Worm (Caenorhabditis elegans): Measurements from ENCODE around the gene K07H8.7.

Gene K07H8.7

ce11 chrIV:8260848-8261638, 1.2 kb upstream of the K07H8.7 start, which contains the start of gene vit-6 (continued):
- TF ChIP-seq nhr-120 (GFP tag; IDR thresholded peaks at IDR 0.05) (no peak), mxl-1 (tag; optimal IDR thresholded peaks at IDR 0.05) (no peak), F39B2.1 (GFP tag; IDR thresholded peaks at IDR 0.05) (no peak), madf-8 (GFP tag; conservative IDR thresholded peaks at IDR 0.05) (no peak), fkh-3 (tag; optimal IDR thresholded peaks at IDR 0.05) (peak; percentile 24), ztf-28 (GFP tag; IDR thresholded peaks at IDR 0.05) (no peak), mes-4 (tag; optimal IDR thresholded peaks at IDR 0.05) (no peak), K11D2.4 (GFP tag; IDR thresholded peaks at IDR 0.05) (no peak), unc-62 (GFP tag; optimal IDR thresholded peaks at IDR 0.05) (peak; percentile 91), hsf-1 (GFP tag; IDR thresholded peaks at IDR 0.05) (no peak), lsy-27 (tag; optimal IDR thresholded peaks at IDR 0.05; ENCODE audit: borderline replicate concordance, insufficient read depth) (no peak), nhr-80 (tag; optimal IDR thresholded peaks at IDR 0.05) (peak; percentile 82), lsl-1 (GFP tag; optimal IDR thresholded peaks at IDR 0.05) (no peak), hmg-1.2 (GFP tag; IDR thresholded peaks at IDR 0.05) (peak; percentile 37; the same call in 1 of the 2 replicates), Y56A3A.18 (GFP tag; IDR thresholded peaks at IDR 0.05) (peak; percentile 66), madf-10 (tag; optimal IDR thresholded peaks at IDR 0.05) (peak; percentile 39), him-1 (tag; optimal IDR thresholded peaks at IDR 0.05) (no peak), F10E7.11 (tag; optimal IDR thresholded peaks at IDR 0.05) (no peak), efl-1 (GFP tag; optimal IDR thresholded peaks at IDR 0.05) (no peak), F37B4.10 (GFP tag; IDR thresholded peaks at IDR 0.05) (no peak), nhr-90 (tag; optimal IDR thresholded peaks at IDR 0.05) (no peak), akir-1 (GFP tag; optimal IDR thresholded peaks at IDR 0.05) (no peak), F23B12.7 (tag; optimal IDR thresholded peaks at IDR 0.05; ENCODE audit: insufficient read depth) (no peak), let-607 (tag; optimal IDR thresholded peaks at IDR 0.05) (peak; percentile 73 to 78), cebp-1 (GFP tag; IDR thresholded peaks at IDR 0.05) (no peak), cebp-1 (tag; optimal IDR thresholded peaks at IDR 0.05) (no peak), gei-17 (GFP tag; optimal IDR thresholded peaks at IDR 0.05) (no peak), ets-4 (GFP tag; optimal IDR thresholded peaks at IDR 0.05) (peak; percentile 6), repo-1 (tag; optimal IDR thresholded peaks at IDR 0.05) (peak; percentile 33), ztf-26 (tag; optimal IDR thresholded peaks at IDR 0.05) (no peak), tbp1 (GFP tag; optimal IDR thresholded peaks at IDR 0.05) (peak; percentile 24), ztf-22 (GFP tag; optimal IDR thresholded peaks at IDR 0.05) (peak; percentile 8), ZK185.1 (tag; optimal IDR thresholded peaks at IDR 0.05; ENCODE audit: poor library complexity, severe bottlenecking) (peak; percentile 30), C17E4.6 (GFP tag; IDR thresholded peaks at IDR 0.05) (no peak), ztf-25 (GFP tag; IDR thresholded peaks at IDR 0.05) (no peak), somi-1 (GFP tag; optimal IDR thresholded peaks at IDR 0.05) (no peak), rcor-1 (GFP tag; IDR thresholded peaks at IDR 0.05) (0 out of 2 replicates have a peak, but pooled peaks have one; percentile 23), Y95B8A.8 (GFP tag; IDR thresholded peaks at IDR 0.05) (0 out of 2 replicates have a peak, but pooled peaks have one; percentile 27), dpff-1 (tag; optimal IDR thresholded peaks at IDR 0.05) (peak; percentile 45), let-526 (GFP tag; IDR thresholded peaks at IDR 0.05) (0 out of 2 replicates have a peak, but pooled peaks have one; percentile 44), atf-7 (tag; optimal IDR thresholded peaks at IDR 0.05) (peak; percentile 20), zfh-2 (GFP tag; conservative IDR thresholded peaks at IDR 0.05) (no peak; the same call in 1 of the 2 replicates), pbrm-1 (GFP tag; IDR thresholded peaks at IDR 0.05) (0 out of 2 replicates have a peak, but pooled peaks have one; percentile 10), sea-2 (GFP tag; IDR thresholded peaks at IDR 0.05) (0 out of 2 replicates have a peak, but pooled peaks have one; percentile 12)

All from whole organism, young adult.